Worm (Caenorhabditis elegans): ENCODE results near the gene let-23.

let-23 gene

ce11 chrII:9251529-9251928 is 54.2 kb downstream of the let-23 start:
- TF ChIP-seq mxl-2 (GFP tag; conservative IDR thresholded peaks at IDR 0.05), result no peak
- peak; percentile 23 for TF ChIP-seq hlh-30 (tag; optimal IDR thresholded peaks at IDR 0.05; ENCODE audit: insufficient read depth)
- TF ChIP-seq nhr-10 (tag; optimal IDR thresholded peaks at IDR 0.05), result no peak

DNA sequence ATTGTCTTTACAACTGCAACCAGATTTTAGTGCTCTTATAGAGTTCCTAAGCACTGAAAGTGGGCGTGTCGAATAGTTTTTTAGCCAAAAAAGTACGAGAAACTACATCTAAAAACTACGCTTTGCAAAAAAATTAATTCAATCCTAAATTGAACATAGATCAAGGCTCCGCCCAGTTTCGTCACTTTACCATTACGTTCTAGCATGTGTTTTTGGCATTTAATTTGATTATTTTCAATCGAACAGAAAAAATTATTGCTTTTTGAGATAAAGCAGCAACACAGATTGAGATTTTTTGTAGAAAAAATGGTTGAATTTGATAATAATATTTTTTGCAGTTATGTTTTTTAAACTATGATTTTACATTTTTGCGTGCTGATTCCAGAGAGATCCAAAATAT is 56.9 kb downstream of the let-23 start, which contains the start of gene nlp-82:
TSS of gene nlp-82 (minus strand) at position 101 of the 400 bp plus-strand sequence.
- TF ChIP-seq php-3 (GFP tag; IDR thresholded peaks at IDR 0.05), result no peak
- TF ChIP-seq attf-4 (tag; optimal IDR thresholded peaks at IDR 0.05), result no peak
- no peak for TF ChIP-seq ctbp-1 (GFP tag; IDR thresholded peaks at IDR 0.05)
- TF ChIP-seq unc-39 (tag; optimal IDR thresholded peaks at IDR 0.05), result no peak
- TF ChIP-seq zip-2 (tag; optimal IDR thresholded peaks at IDR 0.05), result no peak
- no peak for TF ChIP-seq snpc-1.2 (GFP tag; IDR thresholded peaks at IDR 0.05)
- no peak for TF ChIP-seq aha-1 (tag)
- TF ChIP-seq ceh-20 (GFP tag; IDR thresholded peaks at IDR 0.05), result no peak
- no peak for TF ChIP-seq nhr-10 (tag; optimal IDR thresholded peaks at IDR 0.05)
- no peak for TF ChIP-seq nhr-41 (GFP tag; IDR thresholded peaks at IDR 0.05)
- no peak for TF ChIP-seq hif-1 (tag; optimal IDR thresholded peaks at IDR 0.05)
- no peak for TF ChIP-seq ceh-82 (tag; optimal IDR thresholded peaks at IDR 0.05)
